Fruit fly (Drosophila melanogaster): ENCODE results near the gene CG43230.

DNA sequence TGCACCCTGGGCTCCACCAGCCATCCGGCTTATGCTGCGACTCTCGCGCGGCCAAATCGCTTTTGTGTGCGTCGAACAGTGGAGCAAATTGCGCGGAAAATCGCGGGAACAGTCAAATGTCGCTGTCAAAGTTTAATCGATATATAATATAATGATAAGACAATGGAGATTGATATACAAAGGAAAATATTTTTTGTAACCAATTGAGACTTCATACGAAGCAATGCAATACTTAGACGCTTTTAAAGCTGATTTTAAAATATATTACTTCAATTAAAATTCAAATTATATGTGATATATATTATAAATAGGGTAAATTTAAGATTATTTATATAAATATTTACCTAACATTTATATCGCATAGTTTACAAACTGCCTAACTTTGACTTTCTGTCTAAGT lies 3.5 kb upstream of the CG43230 start:
- TF ChIP-seq GATAd (GFP tag; optimal IDR thresholded peaks at IDR 0.05): no peak
- TF ChIP-seq Mio (GFP tag; optimal IDR thresholded peaks at IDR 0.05): no peak
- no peak for TF ChIP-seq br (GFP tag; optimal IDR thresholded peaks at IDR 0.05)
- TF ChIP-seq Abd-B (GFP tag; optimal IDR thresholded peaks at IDR 0.05): no peak
- no peak for TF ChIP-seq lola (GFP tag; optimal IDR thresholded peaks at IDR 0.05)
- TF ChIP-seq woc (GFP tag; optimal IDR thresholded peaks at IDR 0.05): no peak
- no peak for TF ChIP-seq Hr78 (GFP tag; optimal IDR thresholded peaks at IDR 0.05)
- no peak for TF ChIP-seq pan (optimal IDR thresholded peaks at IDR 0.05)
- TF ChIP-seq dmrt93B (GFP tag; optimal IDR thresholded peaks at IDR 0.05): peak; percentile 9

Data from whole organism, wandering third instar larva.